Fruit fly (Drosophila melanogaster) whole organism, embryonic: ENCODE results near the gene CG6330.

Experiments used
- CG10366 ChIP-seq: fragments of 200-800 bp; sonication (Bioruptor generic); IDR thresholded peaks from 2 replicates; pipeline ENCODE4 v1.3.6; 2022; ENCODE audit warnings: missing biosample characterization, missing genetic modification characterization
- CG12942 ChIP-seq: fragments of 200-800 bp; sonication (Bioruptor generic); optimal IDR thresholded peaks from 3 replicates; lab custom pipeline; 2016; ENCODE audit warnings: missing biosample characterization, missing genetic modification characterization
- CG18476 ChIP-seq: fragments of 200-800 bp; sonication (Bioruptor generic); optimal IDR thresholded peaks from 2 replicates; lab custom pipeline; 2016; ENCODE audit warnings: missing biosample characterization, mild to moderate bottlenecking, missing genetic modification characterization
- CG3163 ChIP-seq: fragments of 200-800 bp; sonication (Bioruptor generic); optimal IDR thresholded peaks from 3 replicates; lab custom pipeline; 2016; ENCODE audit warnings: missing biosample characterization, missing genetic modification characterization
- CG6854 ChIP-seq: fragments of 200-800 bp; sonication (Bioruptor generic); optimal IDR thresholded peaks from 3 replicates; lab custom pipeline; 2017; ENCODE audit warnings: missing biosample characterization, mild to moderate bottlenecking, missing genetic modification characterization
- Stat92E ChIP-seq, 3 experiments: fragments of >200 bp in 2 of 3; fragments of 200-800 bp in 1 of 3; sonication (Bioruptor generic) in 1 of 3; optimal IDR thresholded peaks; 2 replicates each; lab custom pipeline; 2017 to 2019; ENCODE audit warnings: missing biosample characterization in 3 of 3, missing genetic modification characterization in 3 of 3, mild to moderate bottlenecking in 1 of 3, moderate library complexity in 1 of 3
- amos ChIP-seq: fragments of 200-800 bp; sonication (Bioruptor generic); IDR thresholded peaks from 2 replicates; pipeline ENCODE4 v1.3.6; 2022; ENCODE audit warnings: missing biosample characterization, missing genetic modification characterization; ENCODE audit not compliant: partially characterized antibody
- ci ChIP-seq: fragments of 200-800 bp; sonication (Bioruptor generic); IDR thresholded peaks from 3 replicates; pipeline ENCODE4 v1.3.6; 2022; ENCODE audit warnings: missing biosample characterization, missing genetic modification characterization
- sr ChIP-seq: fragments of 200-800 bp; sonication (Bioruptor generic); IDR thresholded peaks from 3 replicates; pipeline ENCODE4 v1.3.6; 2022; ENCODE audit warnings: missing biosample characterization, missing genetic modification characterization

DNA sequence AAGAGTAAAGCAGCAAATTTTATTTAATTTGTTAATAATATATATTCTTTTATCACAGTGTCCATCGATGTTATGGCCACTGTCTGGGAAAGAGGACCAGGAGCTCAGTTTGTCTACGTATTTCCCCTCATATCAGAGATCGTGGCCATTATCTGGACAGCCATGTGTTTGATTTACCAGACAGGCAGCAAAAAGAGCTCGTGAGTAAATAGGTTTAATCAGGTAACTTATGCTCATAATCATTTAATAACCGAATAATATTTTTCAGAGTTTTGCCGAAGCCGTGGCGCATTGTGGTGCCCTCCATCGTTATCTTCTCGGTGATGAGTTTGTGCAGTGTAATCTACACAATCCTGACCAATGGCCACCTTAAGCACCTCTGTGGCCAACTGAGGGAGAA lies 26.1 kb upstream of the CG6330 start:
- no peak for TF ChIP-seq Stat92E (GFP tag; optimal IDR thresholded peaks at IDR 0.05; lab: Kevin White, UChicago)
- no peak for TF ChIP-seq CG10366 (GFP tag; lab: Robert Waterston, UW)
- no peak for TF ChIP-seq CG18476
- TF ChIP-seq CG3163 (GFP tag; lab: Kevin White, UChicago), result no peak
- no peak for TF ChIP-seq CG12942 (GFP tag; lab: Kevin White, UChicago)
- TF ChIP-seq CG6854 (GFP tag; lab: Kevin White, UChicago), result no peak
- no peak for TF ChIP-seq sr (GFP tag; lab: Robert Waterston, UW)
- no peak for TF ChIP-seq amos
- TF ChIP-seq ci (GFP tag; lab: Robert Waterston, UW), result no peak
